Fruit fly (Drosophila melanogaster) whole organism, embryonic: ENCODE results near the gene Appl.

Experiments used
- Atf6 ChIP-seq: fragments of 200-800 bp; sonication (Bioruptor generic); IDR thresholded peaks from 2 replicates; pipeline ENCODE4 v1.3.6; 2022; ENCODE audit warnings: missing biosample characterization, missing genetic modification characterization
- CG10431 ChIP-seq: fragments of 200-800 bp; sonication (Bioruptor generic); optimal IDR thresholded peaks from 3 replicates; lab custom pipeline; 2018; ENCODE audit warnings: missing biosample characterization, mild to moderate bottlenecking, missing genetic modification characterization
- CG10979 ChIP-seq: fragments of 200-800 bp; sonication (Bioruptor generic); optimal IDR thresholded peaks from 2 replicates; lab custom pipeline; 2018; ENCODE audit warnings: missing biosample characterization, mild to moderate bottlenecking, missing genetic modification characterization, moderate library complexity
- CG11723 ChIP-seq: fragments of 200-800 bp; sonication (Bioruptor generic); optimal IDR thresholded peaks from 2 replicates; lab custom pipeline; 2017; ENCODE audit warnings: missing biosample characterization, mild to moderate bottlenecking, missing genetic modification characterization
- CG13775 ChIP-seq: fragments of 200-800 bp; sonication (Bioruptor generic); optimal IDR thresholded peaks from 3 replicates; lab custom pipeline; 2017; ENCODE audit warnings: missing biosample characterization, mild to moderate bottlenecking, missing genetic modification characterization
- CG14014 ChIP-seq: fragments of 200-800 bp; sonication (Bioruptor generic); IDR thresholded peaks from 2 replicates; pipeline ENCODE4 v1.3.6; 2022; ENCODE audit warnings: missing biosample characterization, missing genetic modification characterization
- CG14050 ChIP-seq: fragments of 200-800 bp; sonication (Bioruptor generic); IDR thresholded peaks from 3 replicates; pipeline ENCODE4 v1.3.6; 2022; ENCODE audit warnings: missing biosample characterization, missing genetic modification characterization
- CG14965 ChIP-seq: fragments of 200-800 bp; sonication (Bioruptor generic); optimal IDR thresholded peaks from 2 replicates; lab custom pipeline; 2016; ENCODE audit warnings: missing biosample characterization, missing genetic modification characterization, borderline replicate concordance
- CG1647 ChIP-seq: fragments of 200-800 bp; sonication (Bioruptor generic); optimal IDR thresholded peaks from 3 replicates; lab custom pipeline; 2016; ENCODE audit warnings: missing biosample characterization, missing genetic modification characterization
- CG17568 ChIP-seq: fragments of 200-800 bp; sonication (Bioruptor generic); optimal IDR thresholded peaks from 2 replicates; lab custom pipeline; 2018; ENCODE audit warnings: missing biosample characterization, mild to moderate bottlenecking, missing genetic modification characterization, moderate library complexity
- CG17802 ChIP-seq: fragments of 200-800 bp; sonication (Bioruptor generic); optimal IDR thresholded peaks from 2 replicates; lab custom pipeline; 2018; ENCODE audit warnings: missing biosample characterization, mild to moderate bottlenecking, missing genetic modification characterization, moderate library complexity
- CG18011 ChIP-seq: fragments of 200-800 bp; sonication (Bioruptor generic); optimal IDR thresholded peaks from 2 replicates; lab custom pipeline; 2017; ENCODE audit warnings: missing biosample characterization, missing genetic modification characterization, mild to moderate bottlenecking, moderate library complexity, missing genotype
- CG2202 ChIP-seq: fragments of 200-800 bp; sonication (Bioruptor generic); optimal IDR thresholded peaks from 2 replicates; lab custom pipeline; 2018; ENCODE audit warnings: missing biosample characterization, mild to moderate bottlenecking, missing genetic modification characterization
- CG2875 ChIP-seq: fragments of 200-800 bp; sonication (Bioruptor generic); optimal IDR thresholded peaks from 2 replicates; lab custom pipeline; 2017; ENCODE audit warnings: missing biosample characterization, mild to moderate bottlenecking, missing genetic modification characterization, missing genetic modification reagents
- CG30020 ChIP-seq: fragments of 200-800 bp; optimal IDR thresholded peaks from 2 replicates; lab custom pipeline; 2019; ENCODE audit warnings: missing biosample characterization, mild to moderate bottlenecking, missing genetic modification characterization, moderate library complexity
- CG32772 ChIP-seq: fragments of 200-800 bp; sonication (Bioruptor generic); IDR thresholded peaks from 2 replicates; pipeline ENCODE4 v1.3.6; 2022; ENCODE audit warnings: missing biosample characterization, missing genetic modification characterization
- CG42726 ChIP-seq: fragments of 200-800 bp; sonication (Bioruptor generic); IDR thresholded peaks from 2 replicates; pipeline ENCODE4 v1.3.6; 2022; ENCODE audit warnings: missing biosample characterization, missing genetic modification characterization; ENCODE audit not compliant: partially characterized antibody
- CG4328 ChIP-seq: fragments of 200-800 bp; sonication (Bioruptor generic); optimal IDR thresholded peaks from 3 replicates; lab custom pipeline; 2017; ENCODE audit warnings: missing biosample characterization, missing genetic modification reagents, missing genetic modification characterization
- CG8089 ChIP-seq: fragments of 200-800 bp; sonication (Bioruptor generic); optimal IDR thresholded peaks from 3 replicates; lab custom pipeline; 2016; ENCODE audit warnings: missing biosample characterization, missing genetic modification characterization
- CG8281 ChIP-seq: fragments of 200-800 bp; sonication (Bioruptor generic); optimal IDR thresholded peaks from 2 replicates; lab custom pipeline; 2018; ENCODE audit warnings: missing biosample characterization, mild to moderate bottlenecking, missing genetic modification characterization, moderate library complexity
- CG8944 ChIP-seq: fragments of 200-800 bp; sonication (Bioruptor generic); optimal IDR thresholded peaks from 3 replicates; lab custom pipeline; 2016; ENCODE audit warnings: missing biosample characterization, missing genetic modification characterization
- Ets65A ChIP-seq: fragments of 200-800 bp; sonication (Bioruptor generic); peaks from one replicate; lab custom pipeline; 2016; ENCODE audit warnings: missing biosample characterization, missing genetic modification characterization
- Fer1 ChIP-seq: fragments of 200-800 bp; sonication (Bioruptor generic); optimal IDR thresholded peaks from 2 replicates; lab custom pipeline; 2017; ENCODE audit warnings: missing biosample characterization, mild to moderate bottlenecking, missing genetic modification characterization
- Hmr ChIP-seq: fragments of 200-800 bp; sonication (Bioruptor generic); optimal IDR thresholded peaks from 3 replicates; lab custom pipeline; 2017; ENCODE audit warnings: mild to moderate bottlenecking, missing biosample characterization, missing genetic modification reagents, missing genetic modification characterization
- Hr3 ChIP-seq: fragments of 200-800 bp; sonication (Bioruptor generic); optimal IDR thresholded peaks from 3 replicates; lab custom pipeline; 2016; ENCODE audit warnings: missing biosample characterization, missing genetic modification characterization
- Kr ChIP-seq: fragments of 200-800 bp; sonication (Bioruptor generic); optimal IDR thresholded peaks from 2 replicates; lab custom pipeline; 2017; ENCODE audit warnings: missing biosample characterization, mild to moderate bottlenecking, missing genetic modification characterization
- Med ChIP-seq: fragments of 200-800 bp; sonication (Bioruptor generic); peaks from one replicate; lab custom pipeline; 2016; ENCODE audit warnings: missing biosample characterization, missing genetic modification characterization, mild to moderate bottlenecking, inconsistent platforms, moderate library complexity
- NK7.1 ChIP-seq: fragments of 200-800 bp; sonication (Bioruptor generic); optimal IDR thresholded peaks from 3 replicates; lab custom pipeline; 2016; ENCODE audit warnings: missing biosample characterization, missing genetic modification characterization
- Opbp ChIP-seq: fragments of 200-800 bp; sonication (Bioruptor generic); IDR thresholded peaks from 3 replicates; pipeline ENCODE4 v1.3.6; 2022; ENCODE audit warnings: missing biosample characterization, missing genetic modification characterization; ENCODE audit not compliant: partially characterized antibody
- Optix ChIP-seq: fragments of 200-800 bp; sonication (Bioruptor generic); IDR thresholded peaks from 3 replicates; pipeline ENCODE4 v1.3.6; 2022; ENCODE audit warnings: missing biosample characterization, missing genetic modification characterization
- Side ChIP-seq: fragments of 200-800 bp; sonication (Bioruptor generic); optimal IDR thresholded peaks from 2 replicates; lab custom pipeline; 2016; ENCODE audit warnings: missing biosample characterization, missing genetic modification characterization
- Sox100B ChIP-seq: fragments of 200-800 bp; sonication (Bioruptor generic); optimal IDR thresholded peaks from 3 replicates; lab custom pipeline; 2018; ENCODE audit warnings: missing biosample characterization, mild to moderate bottlenecking, missing genetic modification characterization
- Trl ChIP-seq, 3 experiments: fragments of >200 bp in 2 of 3; fragments of 200-800 bp in 1 of 3; sonication (Bioruptor generic) in 1 of 3; optimal IDR thresholded peaks; 2 replicates in 1 of 3; 3 replicates in 2 of 3; lab custom pipeline; 2016 to 2017; ENCODE audit warnings: missing biosample characterization in 1 of 3, missing genetic modification characterization in 1 of 3
- YL-1 ChIP-seq: fragments of 200-800 bp; sonication (Bioruptor generic); optimal IDR thresholded peaks from 3 replicates; lab custom pipeline; 2017; ENCODE audit warnings: missing biosample characterization, mild to moderate bottlenecking, missing genetic modification characterization
- bigmax ChIP-seq: fragments of 200-800 bp; sonication (Bioruptor generic); optimal IDR thresholded peaks from 2 replicates; lab custom pipeline; 2018; ENCODE audit warnings: missing biosample characterization, mild to moderate bottlenecking, missing genetic modification characterization
- crol ChIP-seq: fragments of 200-800 bp; sonication (Bioruptor generic); IDR thresholded peaks from 2 replicates; pipeline ENCODE4 v1.3.6; 2022; ENCODE audit warnings: missing biosample characterization, missing genetic modification characterization
- danr ChIP-seq: fragments of 200-800 bp; sonication (Bioruptor generic); IDR thresholded peaks from 2 replicates; pipeline ENCODE4 v1.3.6; 2022; ENCODE audit warnings: missing biosample characterization, missing genetic modification characterization
- disco-r ChIP-seq: fragments of 200-800 bp; sonication (Bioruptor generic); optimal IDR thresholded peaks from 2 replicates; lab custom pipeline; 2016; ENCODE audit warnings: missing biosample characterization, missing genetic modification characterization
- dmrt99B ChIP-seq: fragments of 200-800 bp; sonication (Bioruptor generic); optimal IDR thresholded peaks from 2 replicates; lab custom pipeline; 2018; ENCODE audit warnings: missing biosample characterization, mild to moderate bottlenecking, missing genetic modification characterization, moderate library complexity
- dysf ChIP-seq: fragments of 200-800 bp; sonication (Bioruptor generic); IDR thresholded peaks from 3 replicates; pipeline ENCODE4 v1.3.6; 2022; ENCODE audit warnings: missing biosample characterization, missing genetic modification characterization
- insv ChIP-seq, 2 experiments: fragments of 200-800 bp; sonication (Bioruptor generic); optimal IDR thresholded peaks; 3 replicates each; lab custom pipeline; 2016 to 2018; ENCODE audit warnings: missing biosample characterization in 2 of 2, missing genetic modification characterization in 2 of 2
- kay ChIP-seq: fragments of 200-800 bp; sonication (Bioruptor generic); optimal IDR thresholded peaks from 2 replicates; lab custom pipeline; 2016; ENCODE audit warnings: missing biosample characterization, missing genetic modification characterization
- nerfin-1 ChIP-seq: fragments of 200-800 bp; sonication (Bioruptor generic); optimal IDR thresholded peaks from 3 replicates; lab custom pipeline; 2019; ENCODE audit warnings: missing biosample characterization, mild to moderate bottlenecking, missing genetic modification characterization, moderate library complexity
- phol ChIP-seq: fragments of 200-800 bp; sonication (Bioruptor generic); optimal IDR thresholded peaks from 3 replicates; lab custom pipeline; 2018; ENCODE audit warnings: missing biosample characterization, mild to moderate bottlenecking, missing genetic modification characterization, moderate library complexity
- ro ChIP-seq: fragments of 200-800 bp; sonication (Bioruptor generic); IDR thresholded peaks from 2 replicates; pipeline ENCODE4 v1.3.6; 2022; ENCODE audit warnings: missing biosample characterization, missing genetic modification characterization
- sens-2 ChIP-seq: fragments of 200-800 bp; sonication (Bioruptor generic); IDR thresholded peaks from 2 replicates; pipeline ENCODE4 v1.3.6; 2022; ENCODE audit warnings: missing biosample characterization, missing genetic modification characterization
- ssp ChIP-seq: fragments of 200-800 bp; sonication (Bioruptor generic); IDR thresholded peaks from 2 replicates; pipeline ENCODE4 v1.3.6; 2022; ENCODE audit warnings: missing biosample characterization, missing genetic modification characterization
- tll ChIP-seq, 2 experiments: fragments of 200-800 bp in 1 of 2; fragments of >200 bp in 1 of 2; sonication (Bioruptor generic) in 1 of 2; optimal IDR thresholded peaks; 2 replicates each; lab custom pipeline; 2017 to 2019; ENCODE audit warnings: missing biosample characterization in 2 of 2, missing genetic modification characterization in 2 of 2, mild to moderate bottlenecking in 1 of 2, moderate library complexity in 1 of 2
- zf30C ChIP-seq: fragments of 200-800 bp; sonication (Bioruptor generic); optimal IDR thresholded peaks from 3 replicates; lab custom pipeline; 2018; ENCODE audit warnings: missing biosample characterization, mild to moderate bottlenecking, missing genetic modification characterization
- zfh2 ChIP-seq: fragments of 200-800 bp; sonication (Bioruptor generic); optimal IDR thresholded peaks from 2 replicates; lab custom pipeline; 2016; ENCODE audit warnings: missing biosample characterization, missing genetic modification characterization

Gene Appl

dm6 chrX:618583-618982 is 88.3 kb downstream of the Appl start (continued):
- TF ChIP-seq Hr3 (no peak), CG14050 (GFP tag; lab: Robert Waterston, UW) (no peak), dmrt99B (tag; lab: Kevin White, UChicago) (peak; percentile 26), Hmr (GFP tag; lab: Kevin White, UChicago) (peak; percentile 7), YL-1 (GFP tag; lab: Kevin White, UChicago) (no peak), dysf (GFP tag; lab: Robert Waterston, UW) (peak; percentile 62), CG4328 (GFP tag; lab: Kevin White, UChicago) (no peak), Side (peak; percentile 18), CG14965 (GFP tag; lab: Kevin White, UChicago) (no peak), sens-2 (GFP tag; lab: Robert Waterston, UW) (no peak), CG2875 (GFP tag; lab: Kevin White, UChicago) (no peak), zfh2 (GFP tag; lab: Kevin White, UChicago) (peak; percentile 57), Trl (optimal IDR thresholded peaks at IDR 0.05; lab: Kevin White, UChicago) (no peak), Trl (GFP tag; optimal IDR thresholded peaks at IDR 0.05; lab: Kevin White, UChicago) (no peak), Optix (GFP tag; lab: Robert Waterston, UW) (0 out of 3 replicates have a peak, but pooled peaks have one; percentile 26), CG8944 (GFP tag; lab: Kevin White, UChicago) (peak; percentile 39), crol (no peak), CG18011 (GFP tag; lab: Kevin White, UChicago) (no peak), nerfin-1 (tag; lab: Kevin White, UChicago) (no peak), Ets65A (GFP tag; lab: Kevin White, UChicago) (peak; percentile 87), CG1647 (GFP tag; lab: Kevin White, UChicago) (no peak), phol (tag; lab: Kevin White, UChicago) (peak; percentile 34), CG17802 (tag; lab: Kevin White, UChicago) (no peak), CG42726 (GFP tag; lab: Robert Waterston, UW) (no peak), Fer1 (peak; percentile 3), bigmax (GFP tag; lab: Kevin White, UChicago) (no peak), CG13775 (GFP tag; lab: Kevin White, UChicago) (peak; percentile 22), Opbp (no peak), CG32772 (GFP tag; lab: Robert Waterston, UW) (no peak), NK7.1 (GFP tag; lab: Kevin White, UChicago) (no peak), CG11723 (GFP tag; lab: Kevin White, UChicago) (no peak), Sox100B (peak; percentile 48), CG17568 (GFP tag; lab: Kevin White, UChicago) (no peak), danr (GFP tag; lab: Robert Waterston, UW) (no peak), CG2202 (tag; lab: Kevin White, UChicago) (no peak), CG10979 (tag; lab: Kevin White, UChicago) (peak; percentile 16)

dm6 chrX:619220-620101 is 89.2 kb downstream of the Appl start:
- no peak for TF ChIP-seq CG30020 (tag; lab: Kevin White, UChicago)
- peak; percentile 47 for TF ChIP-seq zf30C
- TF ChIP-seq ssp (GFP tag; lab: Robert Waterston, UW) = no peak
- no peak for TF ChIP-seq disco-r (GFP tag; lab: Kevin White, UChicago)
- no peak for TF ChIP-seq tll (GFP tag; optimal IDR thresholded peaks at IDR 0.05; lab: Kevin White, UChicago)
- peak; percentile 5 for TF ChIP-seq Med
- no peak for TF ChIP-seq CG8089 (GFP tag; lab: Kevin White, UChicago)
- no peak for TF ChIP-seq CG8281
- no peak for TF ChIP-seq kay
- no peak for TF ChIP-seq ro (GFP tag; lab: Robert Waterston, UW)
- peak; percentile 34 to 84 for TF ChIP-seq insv (GFP tag; optimal IDR thresholded peaks at IDR 0.05; lab: Kevin White, UChicago)
- TF ChIP-seq CG14014 (GFP tag; lab: Robert Waterston, UW) = no peak
- no peak for TF ChIP-seq CG10431 (GFP tag; lab: Kevin White, UChicago)
- no peak for TF ChIP-seq Kr (GFP tag; lab: Kevin White, UChicago)
- TF ChIP-seq Atf6 (GFP tag; lab: Robert Waterston, UW) = no peak
